Worm (Caenorhabditis elegans): ENCODE data around the gene C25D7.5.

The C25D7.5 gene

DNA sequence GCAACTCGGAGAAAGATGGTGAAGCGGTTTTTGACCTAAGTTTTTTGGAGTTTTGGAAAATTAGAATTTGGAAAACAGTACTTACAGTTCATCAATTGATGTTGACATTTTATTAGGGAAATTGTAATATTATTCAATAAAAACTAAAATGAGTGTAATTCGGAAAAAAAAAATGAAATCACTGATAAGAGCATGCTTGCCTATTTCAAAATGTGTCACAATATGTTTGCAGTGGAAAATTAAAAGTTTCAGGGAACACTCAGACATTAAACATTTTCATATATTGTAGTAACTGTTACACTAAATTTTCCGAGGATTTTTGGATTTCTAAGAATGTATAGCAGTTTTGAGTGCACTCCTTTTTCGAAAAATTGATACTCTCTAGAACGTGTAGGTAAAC lies at the start of gene C25D7.5, which contains the start of gene fbxa-82:
Gene C25D7.5 (plus strand): TSS at position 283 of the 400 bp plus-strand sequence.
Gene fbxa-82 (minus strand): TSS at position 163 of the 400 bp plus-strand sequence.
- TF ChIP-seq ztf-29 (GFP tag; IDR thresholded peaks at IDR 0.05) (no peak), ztf-23 (GFP tag; IDR thresholded peaks at IDR 0.05) (no peak), flt-1 (GFP tag; IDR thresholded peaks at IDR 0.05) (no peak)

DNA sequence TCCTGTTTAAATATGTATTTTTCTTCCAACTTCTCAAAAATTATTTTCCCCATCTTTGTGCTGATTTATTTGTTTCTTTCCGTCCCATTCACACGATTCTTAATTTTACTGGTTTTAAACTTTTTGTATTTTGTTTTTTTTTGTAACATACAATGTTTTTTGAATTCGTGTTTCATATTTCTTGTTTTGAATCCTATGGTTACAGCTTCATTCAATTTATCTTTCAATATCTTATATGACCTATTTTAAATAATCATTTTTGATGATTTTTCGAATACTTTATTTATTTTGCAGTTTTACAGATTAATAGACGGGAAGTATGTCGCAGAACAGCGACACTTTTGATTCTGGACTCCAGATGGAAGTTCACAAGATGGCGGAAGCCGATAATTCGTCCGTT lies 47.6 kb upstream of the C25D7.5 start, which contains the start of gene hrde-2:
Gene hrde-2 (plus strand): TSS at position 301 of the 400 bp plus-strand sequence.
- TF ChIP-seq ztf-23 (GFP tag; IDR thresholded peaks at IDR 0.05) (no peak), ref-1 (GFP tag; conservative IDR thresholded peaks at IDR 0.05) (no peak), T22C8.4 (GFP tag; IDR thresholded peaks at IDR 0.05) (no peak), med-1 (GFP tag; optimal IDR thresholded peaks at IDR 0.05; ENCODE audit: insufficient read depth) (no peak), tab-1 (GFP tag; IDR thresholded peaks at IDR 0.05) (no peak), klf-2 (GFP tag; conservative IDR thresholded peaks at IDR 0.05) (no peak), ztf-29 (GFP tag; IDR thresholded peaks at IDR 0.05) (no peak), cog-1 (tag; optimal IDR thresholded peaks at IDR 0.05) (no peak), flt-1 (GFP tag; IDR thresholded peaks at IDR 0.05) (no peak)

DNA sequence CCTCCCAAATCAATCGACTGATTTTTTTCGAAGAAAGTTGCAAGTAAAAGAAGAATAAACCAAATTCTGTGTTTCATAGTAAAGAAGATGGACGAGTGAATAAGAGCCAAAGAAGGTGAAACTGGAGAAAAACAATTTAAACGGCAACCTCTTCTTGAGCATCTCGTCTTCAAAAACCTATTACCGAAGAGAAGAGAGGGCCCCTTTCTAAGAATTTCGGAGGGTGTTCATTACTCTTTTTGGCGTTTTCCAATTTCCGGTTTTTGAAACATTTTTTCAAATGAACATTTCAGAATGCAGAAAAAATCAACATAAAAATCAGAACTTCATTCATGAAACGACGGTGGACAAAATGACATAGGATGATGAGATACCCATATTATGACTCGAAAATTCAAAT lies 40.9 kb upstream of the C25D7.5 start, which contains the start of gene nmr-2:
Gene nmr-2 (minus strand): TSS at position 101 of the 400 bp plus-strand sequence.
- TF ChIP-seq ref-1 (GFP tag; conservative IDR thresholded peaks at IDR 0.05): no peak
- TF ChIP-seq med-1 (GFP tag; optimal IDR thresholded peaks at IDR 0.05; ENCODE audit: insufficient read depth): no peak
- TF ChIP-seq tab-1 (GFP tag; IDR thresholded peaks at IDR 0.05): no peak
- no peak for TF ChIP-seq ztf-29 (GFP tag; IDR thresholded peaks at IDR 0.05)
- TF ChIP-seq ztf-23 (GFP tag; IDR thresholded peaks at IDR 0.05): no peak

DNA sequence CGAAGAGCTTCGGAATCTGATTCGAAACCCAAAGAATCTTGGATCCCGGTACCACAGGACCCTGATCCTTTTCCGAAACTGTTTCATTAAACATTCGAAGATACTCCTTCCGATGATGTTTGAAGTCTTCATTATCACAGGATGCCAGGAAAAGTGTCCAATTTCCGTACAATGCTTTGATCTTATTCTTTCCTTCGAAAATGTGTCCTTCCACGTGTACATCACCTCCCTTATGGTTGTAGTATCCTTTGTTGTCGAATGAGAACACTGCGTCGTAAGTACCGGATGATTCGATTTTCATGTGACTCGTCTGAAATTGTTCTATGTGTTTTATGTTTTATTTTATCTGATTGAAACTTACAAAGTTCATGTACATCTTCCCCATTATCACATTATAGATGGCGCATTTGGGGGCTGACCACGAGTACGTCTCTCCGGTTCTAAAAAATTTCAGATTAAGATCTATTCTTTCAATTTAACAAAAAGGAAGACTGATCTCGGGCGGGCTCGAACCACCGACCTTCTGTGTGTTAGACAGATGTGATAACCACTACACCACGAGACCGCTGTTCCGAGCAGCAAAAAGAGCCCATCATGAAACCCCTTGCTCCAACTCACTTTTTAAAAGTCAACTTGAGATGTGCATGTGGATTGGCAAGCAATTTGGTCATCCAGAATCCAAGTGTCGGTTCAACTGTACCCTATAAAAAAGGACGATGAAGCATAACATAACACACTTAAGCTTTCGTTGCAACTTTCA lies 39.7 kb upstream of the C25D7.5 start:
- TF ChIP-seq ztf-23 (GFP tag; IDR thresholded peaks at IDR 0.05) (no peak), ref-1 (GFP tag; conservative IDR thresholded peaks at IDR 0.05) (no peak)

DNA sequence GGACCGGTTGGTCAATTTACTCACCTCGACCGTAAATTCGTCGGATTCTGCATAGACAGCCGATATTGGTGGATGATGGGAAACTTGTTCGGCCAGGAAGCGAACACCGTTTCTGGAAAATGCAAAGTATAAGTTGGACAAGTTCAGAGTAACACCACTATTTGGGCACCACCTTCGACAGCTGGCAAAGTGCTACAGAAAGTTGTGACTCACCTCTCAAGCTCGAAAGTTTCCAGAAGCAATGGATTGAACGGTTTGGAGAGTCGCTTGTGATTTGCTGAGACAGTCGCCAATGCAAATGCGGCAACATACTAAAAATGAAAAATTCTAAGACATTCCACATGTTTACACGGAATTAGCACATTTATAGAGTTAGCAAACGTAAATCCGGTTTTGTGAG lies 39.1 kb upstream of the C25D7.5 start:
- no peak for TF ChIP-seq med-1 (GFP tag; optimal IDR thresholded peaks at IDR 0.05; ENCODE audit: insufficient read depth)
- TF ChIP-seq tab-1 (GFP tag; IDR thresholded peaks at IDR 0.05): no peak

DNA sequence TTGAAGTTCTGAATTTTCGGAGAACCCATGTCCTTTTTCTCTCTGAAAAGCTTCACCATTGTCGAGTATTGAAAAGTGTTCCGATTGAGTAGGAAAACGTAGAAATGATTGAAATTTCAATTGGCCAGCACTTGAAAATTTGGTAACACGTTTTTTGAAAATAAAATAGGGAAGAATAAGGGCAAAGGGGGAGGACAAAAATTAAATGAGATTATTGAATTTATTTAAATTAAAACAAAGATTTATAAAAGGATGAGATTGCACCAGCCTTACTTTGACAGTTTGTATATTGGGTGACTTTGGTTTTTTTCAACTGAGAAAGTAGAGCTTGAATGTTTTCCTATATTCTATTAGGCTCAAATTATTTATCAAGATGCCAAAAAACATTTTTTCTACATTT lies 38.3 kb upstream of the C25D7.5 start, which contains the start of gene obr-2:
Gene obr-2 (minus strand): TSS at position 101 of the 400 bp plus-strand sequence.
- TF ChIP-seq ztf-29 (GFP tag; IDR thresholded peaks at IDR 0.05) (no peak), flt-1 (GFP tag; IDR thresholded peaks at IDR 0.05) (no peak), ref-1 (GFP tag; conservative IDR thresholded peaks at IDR 0.05) (no peak), klf-2 (GFP tag; conservative IDR thresholded peaks at IDR 0.05) (no peak), cog-1 (tag; optimal IDR thresholded peaks at IDR 0.05) (no peak), med-1 (GFP tag; optimal IDR thresholded peaks at IDR 0.05; ENCODE audit: insufficient read depth) (no peak), T22C8.4 (GFP tag; IDR thresholded peaks at IDR 0.05) (no peak), ztf-23 (GFP tag; IDR thresholded peaks at IDR 0.05) (no peak), tab-1 (GFP tag; IDR thresholded peaks at IDR 0.05) (no peak)

DNA sequence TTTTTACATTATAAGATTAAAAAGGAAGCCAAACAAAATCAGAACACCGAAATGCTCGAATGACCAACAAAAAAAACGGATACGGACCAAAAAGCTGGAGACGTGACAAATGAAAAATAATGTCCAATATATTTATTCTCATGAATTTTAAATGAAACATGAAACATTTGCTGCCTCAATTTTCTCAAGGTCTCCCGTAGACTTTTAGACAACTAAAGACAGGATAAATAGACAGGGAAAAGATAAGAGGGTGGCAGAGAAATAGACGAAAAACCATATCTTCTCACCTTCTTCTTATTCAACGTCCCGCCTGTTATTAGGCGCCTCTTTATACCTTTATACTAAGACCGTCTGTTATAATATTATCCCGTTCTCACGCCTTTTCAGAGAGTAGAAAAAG lies 36.7 kb upstream of the C25D7.5 start:
- TF ChIP-seq flt-1 (GFP tag; IDR thresholded peaks at IDR 0.05) (no peak), cog-1 (tag; optimal IDR thresholded peaks at IDR 0.05) (no peak), tab-1 (GFP tag; IDR thresholded peaks at IDR 0.05) (no peak), T22C8.4 (GFP tag; IDR thresholded peaks at IDR 0.05) (no peak), ztf-23 (GFP tag; IDR thresholded peaks at IDR 0.05) (no peak), ztf-29 (GFP tag; IDR thresholded peaks at IDR 0.05) (no peak), klf-2 (GFP tag; conservative IDR thresholded peaks at IDR 0.05) (no peak), ref-1 (GFP tag; conservative IDR thresholded peaks at IDR 0.05) (no peak), med-1 (GFP tag; optimal IDR thresholded peaks at IDR 0.05; ENCODE audit: insufficient read depth) (no peak)

DNA sequence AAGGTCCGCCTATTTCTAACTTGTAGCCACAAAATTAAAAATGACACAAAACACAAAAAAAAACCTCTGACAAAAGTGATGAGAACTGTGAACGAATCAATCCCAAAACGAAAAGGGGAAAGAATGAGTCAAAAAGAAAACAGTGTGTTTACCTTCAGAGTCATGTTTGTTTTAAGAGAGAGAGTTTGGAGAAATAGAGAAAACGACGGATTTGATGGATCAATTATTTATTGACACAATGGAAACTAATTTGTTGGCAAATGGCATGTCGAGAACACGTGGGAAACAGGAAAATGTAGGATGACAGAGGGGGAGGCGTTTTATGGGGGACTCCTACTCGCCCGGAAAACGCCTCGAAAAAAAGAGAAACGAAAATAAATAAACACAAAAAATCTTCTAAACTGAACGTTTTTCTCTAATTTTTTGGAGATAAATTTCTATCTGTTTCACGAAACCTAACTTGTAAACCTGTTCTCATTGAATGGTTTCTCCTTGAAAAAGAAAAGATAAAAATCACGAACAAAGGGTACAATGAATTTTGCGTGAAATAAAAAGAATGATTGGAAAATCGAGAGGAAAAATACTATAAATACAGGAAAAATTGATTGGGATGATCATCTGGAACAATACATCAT lies 35.5 kb upstream of the C25D7.5 start:
- TF ChIP-seq tab-1 (GFP tag; IDR thresholded peaks at IDR 0.05): no peak
- no peak for TF ChIP-seq ref-1 (GFP tag; conservative IDR thresholded peaks at IDR 0.05)

DNA sequence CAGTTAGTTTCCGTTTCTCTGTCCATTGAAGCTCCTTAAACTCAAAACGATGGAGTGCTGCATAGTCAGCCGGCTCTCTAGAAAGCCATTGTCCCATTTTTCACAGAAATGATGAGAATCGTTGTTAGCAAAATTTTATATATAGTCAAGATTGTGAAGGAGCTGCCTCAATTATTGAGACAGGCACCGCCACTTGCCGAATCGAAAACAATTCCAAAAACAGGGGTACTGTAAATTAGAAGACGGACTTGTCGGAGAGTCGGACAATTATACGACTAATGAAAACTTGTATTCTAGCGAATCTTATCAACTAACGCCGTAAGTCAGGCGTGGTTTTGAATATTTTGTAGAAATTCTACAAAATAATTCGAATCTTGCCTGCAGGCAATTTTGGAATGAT lies 32.2 kb upstream of the C25D7.5 start, which contains the start of gene F14H8.2:
Gene F14H8.2 (minus strand): TSS at position 101 of the 400 bp plus-strand sequence.
- TF ChIP-seq ztf-23 (GFP tag; IDR thresholded peaks at IDR 0.05) (no peak), cog-1 (tag; optimal IDR thresholded peaks at IDR 0.05) (no peak), ref-1 (GFP tag; conservative IDR thresholded peaks at IDR 0.05) (no peak), klf-2 (GFP tag; conservative IDR thresholded peaks at IDR 0.05) (no peak), tab-1 (GFP tag; IDR thresholded peaks at IDR 0.05) (no peak), med-1 (GFP tag; optimal IDR thresholded peaks at IDR 0.05; ENCODE audit: insufficient read depth) (no peak), T22C8.4 (GFP tag; IDR thresholded peaks at IDR 0.05) (no peak), flt-1 (GFP tag; IDR thresholded peaks at IDR 0.05) (no peak), ztf-29 (GFP tag; IDR thresholded peaks at IDR 0.05) (no peak)

DNA sequence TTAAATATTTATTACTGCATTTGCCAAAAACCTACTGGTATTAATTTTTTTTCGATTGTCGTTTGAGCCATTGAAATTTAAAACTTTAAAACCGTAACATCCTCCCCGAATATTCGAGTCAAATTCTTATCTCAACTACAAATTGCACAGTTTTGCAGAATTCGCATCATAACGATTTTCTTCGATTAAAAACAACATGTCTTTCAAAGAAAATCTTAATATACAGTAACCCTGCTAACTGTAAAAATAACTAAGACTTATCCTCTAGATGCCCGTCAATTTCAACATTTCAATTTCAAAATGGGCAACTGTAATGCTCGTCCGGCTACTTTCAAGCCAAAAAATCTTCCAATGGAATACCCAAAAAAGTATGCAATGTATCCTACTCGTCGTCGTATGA lies 31.7 kb upstream of the C25D7.5 start, which contains the start of gene F14H8.5:
Gene F14H8.5 (plus strand): TSS at position 301 of the 400 bp plus-strand sequence.
- TF ChIP-seq ztf-29 (GFP tag; IDR thresholded peaks at IDR 0.05) (no peak), flt-1 (GFP tag; IDR thresholded peaks at IDR 0.05) (no peak), med-1 (GFP tag; optimal IDR thresholded peaks at IDR 0.05; ENCODE audit: insufficient read depth) (no peak), ztf-23 (GFP tag; IDR thresholded peaks at IDR 0.05) (no peak), ref-1 (GFP tag; conservative IDR thresholded peaks at IDR 0.05) (no peak), cog-1 (tag; optimal IDR thresholded peaks at IDR 0.05) (no peak), T22C8.4 (GFP tag; IDR thresholded peaks at IDR 0.05) (no peak), tab-1 (GFP tag; IDR thresholded peaks at IDR 0.05) (no peak), klf-2 (GFP tag; conservative IDR thresholded peaks at IDR 0.05) (no peak)
